Worm (Caenorhabditis elegans): ENCODE results near the gene tbc-7.

DNA sequence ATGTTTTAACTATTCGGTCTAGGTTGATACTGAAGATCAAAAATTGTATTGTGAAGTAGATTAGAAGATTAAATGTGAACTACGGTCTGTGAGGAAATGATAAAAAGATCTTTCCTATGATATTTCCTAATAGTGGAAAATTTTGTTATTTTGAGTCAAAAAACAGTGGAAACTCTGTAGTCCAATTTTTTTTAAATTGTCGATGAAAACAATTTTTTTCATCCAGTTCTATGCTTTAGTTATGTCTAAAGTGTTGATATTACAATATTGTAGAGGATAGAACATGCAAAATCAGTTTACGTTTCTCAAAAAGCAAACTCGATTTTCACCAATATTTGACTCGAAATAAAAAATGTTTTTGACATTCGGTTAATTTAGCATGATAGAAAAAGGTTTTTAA is 14.4 kb upstream of the tbc-7 start:
- TF ChIP-seq zip-5 (tag; optimal IDR thresholded peaks at IDR 0.05) (no peak), unc-86 (tag; optimal IDR thresholded peaks at IDR 0.05) (no peak), ets-4 (tag; optimal IDR thresholded peaks at IDR 0.05) (no peak), nhr-11 (tag; optimal IDR thresholded peaks at IDR 0.05) (no peak), pqm-1 (tag; optimal IDR thresholded peaks at IDR 0.05) (no peak), mec-3 (tag; optimal IDR thresholded peaks at IDR 0.05; ENCODE audit: borderline replicate concordance) (no peak), fkh-10 (GFP tag; optimal IDR thresholded peaks at IDR 0.05) (no peak), nfya-1 (tag; optimal IDR thresholded peaks at IDR 0.05) (no peak), sox-4 (tag; optimal IDR thresholded peaks at IDR 0.05) (no peak), tbx-7 (tag; optimal IDR thresholded peaks at IDR 0.05) (no peak), ref-2 (tag; optimal IDR thresholded peaks at IDR 0.05) (no peak)
